Worm (Caenorhabditis elegans) whole organism, L4 larva: Measurements from ENCODE around the gene Y37A1B.7.

ENCODE experiments used
- ces-1 ChIP-seq: fragments of 150-350 bp; sonication (generic microtip); optimal IDR thresholded peaks from 4 replicates; lab custom pipeline; 2014; ENCODE audit warnings: missing biosample characterization, missing genetic modification reagents, missing genetic modification characterization
- dmd-6 ChIP-seq: fragments of 200-800 bp; sonication (Bioruptor generic); IDR thresholded peaks from 2 replicates; pipeline ENCODE4 v1.3.6; 2022; ENCODE audit warnings: missing genetic modification reagents, missing genetic modification characterization, missing compliant biosample characterization
- lsy-2 ChIP-seq, 2 experiments: fragments of 150-350 bp in 1 of 2; sonication (generic microtip) in 1 of 2; optimal IDR thresholded peaks; 2 replicates each; lab custom pipeline; 2014 to 2017; ENCODE audit warnings: missing biosample characterization in 2 of 2, missing genetic modification characterization in 2 of 2
- snpc-4 ChIP-seq: fragments of 150-350 bp; optimal IDR thresholded peaks from 2 replicates; lab custom pipeline; 2014; ENCODE audit warnings: missing biosample characterization, missing genetic modification characterization

DNA sequence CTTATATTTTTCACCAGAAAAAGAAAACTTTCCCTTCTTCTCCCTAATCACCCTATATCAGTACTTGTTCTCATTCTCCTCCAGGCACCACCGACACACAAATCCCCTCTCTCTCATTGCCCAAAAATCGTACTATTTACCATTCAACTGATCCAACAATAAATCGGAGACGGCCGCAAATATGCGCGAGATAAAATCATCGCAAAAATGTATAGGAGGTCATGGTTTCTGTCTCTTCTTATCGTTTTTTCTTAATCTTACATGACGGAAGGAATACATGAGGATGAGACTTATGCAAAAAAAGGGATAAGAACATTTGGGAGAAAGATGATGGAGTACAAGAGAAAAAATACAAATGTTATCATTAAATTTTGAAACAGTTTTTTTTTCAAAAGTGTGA, 42.8 kb upstream of the Y37A1B.7 start:
- no peak for TF ChIP-seq snpc-4 (tag; lab: Kevin White, UChicago)
- TF ChIP-seq lsy-2 (tag; optimal IDR thresholded peaks at IDR 0.05; lab: Kevin White, UChicago) = no peak
- TF ChIP-seq ces-1 (GFP tag; lab: Kevin White, UChicago) = no peak
- no peak for TF ChIP-seq dmd-6 (GFP tag; lab: Robert Waterston, UW)
